Fruit fly (Drosophila melanogaster) whole organism, embryonic: ENCODE measurements around the gene SmE.

Source experiments
- Antp ChIP-seq: fragments of 200-800 bp; sonication (Bioruptor generic); optimal IDR thresholded peaks from 3 replicates; lab custom pipeline; 2016; ENCODE audit warnings: missing biosample characterization, missing genetic modification characterization
- CG11696 ChIP-seq: fragments of 200-800 bp; sonication (Bioruptor generic); IDR thresholded peaks from 2 replicates; pipeline ENCODE4 v1.3.6; 2022; ENCODE audit warnings: missing biosample characterization, missing genetic modification characterization
- CG12299 ChIP-seq: fragments of 200-800 bp; sonication (Bioruptor generic); optimal IDR thresholded peaks from 2 replicates; lab custom pipeline; 2018; ENCODE audit warnings: missing biosample characterization, mild to moderate bottlenecking, missing genetic modification characterization
- CG12942 ChIP-seq: fragments of 200-800 bp; sonication (Bioruptor generic); optimal IDR thresholded peaks from 3 replicates; lab custom pipeline; 2016; ENCODE audit warnings: missing biosample characterization, missing genetic modification characterization
- CG13624 ChIP-seq: fragments of 200-800 bp; sonication (Bioruptor generic); optimal IDR thresholded peaks from 2 replicates; lab custom pipeline; 2016; ENCODE audit warnings: missing biosample characterization, missing genetic modification characterization
- CG14014 ChIP-seq: fragments of 200-800 bp; sonication (Bioruptor generic); IDR thresholded peaks from 2 replicates; pipeline ENCODE4 v1.3.6; 2022; ENCODE audit warnings: missing biosample characterization, missing genetic modification characterization
- CG15601 ChIP-seq: fragments of 200-800 bp; sonication (Bioruptor generic); optimal IDR thresholded peaks from 3 replicates; lab custom pipeline; 2019; ENCODE audit warnings: missing biosample characterization, mild to moderate bottlenecking, missing genetic modification characterization, moderate library complexity
- CG17186 ChIP-seq: fragments of 200-800 bp; sonication (Bioruptor generic); optimal IDR thresholded peaks from 3 replicates; lab custom pipeline; 2017; ENCODE audit warnings: missing biosample characterization, missing genetic modification reagents, missing genetic modification characterization
- CG17361 ChIP-seq: fragments of 200-800 bp; sonication (Bioruptor generic); IDR thresholded peaks from 3 replicates; pipeline ENCODE4 v1.3.6; 2022; ENCODE audit warnings: missing biosample characterization, missing genetic modification characterization
- CG3281 ChIP-seq: fragments of 200-800 bp; sonication (Bioruptor generic); optimal IDR thresholded peaks from 3 replicates; lab custom pipeline; 2017; ENCODE audit warnings: missing biosample characterization, mild to moderate bottlenecking, missing genetic modification characterization
- CG4424 ChIP-seq: fragments of 200-800 bp; sonication (Bioruptor generic); optimal IDR thresholded peaks from 3 replicates; lab custom pipeline; 2016; ENCODE audit warnings: missing biosample characterization, missing genetic modification characterization
- CG5245 ChIP-seq: fragments of 200-800 bp; sonication (Bioruptor generic); optimal IDR thresholded peaks from 3 replicates; lab custom pipeline; 2016; ENCODE audit warnings: missing biosample characterization, missing genetic modification characterization
- CG7357 ChIP-seq: fragments of 200-800 bp; sonication (Bioruptor generic); IDR thresholded peaks from 3 replicates; pipeline ENCODE4 v1.3.6; 2022; ENCODE audit warnings: missing biosample characterization, missing genetic modification characterization
- CG7372 ChIP-seq: fragments of 200-800 bp; sonication (Bioruptor generic); IDR thresholded peaks from 2 replicates; pipeline ENCODE4 v1.3.6; 2022; ENCODE audit warnings: missing biosample characterization, missing genetic modification characterization
- CG7786 ChIP-seq: fragments of 200-800 bp; sonication (Bioruptor generic); optimal IDR thresholded peaks from 2 replicates; lab custom pipeline; 2016; ENCODE audit warnings: missing biosample characterization, missing genetic modification characterization
- Camta ChIP-seq: fragments of 200-800 bp; sonication (Bioruptor generic); optimal IDR thresholded peaks from 2 replicates; lab custom pipeline; 2016; ENCODE audit warnings: missing biosample characterization, missing genetic modification characterization
- D ChIP-seq, 2 experiments: fragments of 200-800 bp in 1 of 2; fragments of >200 bp in 1 of 2; sonication (Bioruptor generic) in 1 of 2; optimal IDR thresholded peaks; 2 replicates in 1 of 2; 3 replicates in 1 of 2; lab custom pipeline; 2017; ENCODE audit warnings: mild to moderate bottlenecking in 1 of 2, missing biosample characterization in 1 of 2, missing genetic modification characterization in 1 of 2, missing genetic modification reagents in 1 of 2
- Dad ChIP-seq: fragments of 200-800 bp; sonication (Bioruptor generic); optimal IDR thresholded peaks from 3 replicates; lab custom pipeline; 2016; ENCODE audit warnings: missing biosample characterization, missing genetic modification characterization
- Doc2 ChIP-seq: fragments of 200-800 bp; sonication (Bioruptor generic); IDR thresholded peaks from 2 replicates; pipeline ENCODE4 v1.3.6; 2022; ENCODE audit warnings: missing biosample characterization, missing genetic modification characterization
- Fer3 ChIP-seq: fragments of 200-800 bp; sonication (Bioruptor generic); optimal IDR thresholded peaks from 2 replicates; lab custom pipeline; 2018; ENCODE audit warnings: missing biosample characterization, mild to moderate bottlenecking, missing genetic modification characterization, moderate library complexity
- HLH54F ChIP-seq: fragments of 200-800 bp; sonication (Bioruptor generic); optimal IDR thresholded peaks from 3 replicates; lab custom pipeline; 2016; ENCODE audit warnings: missing biosample characterization, missing genetic modification characterization
- MESR4 ChIP-seq: fragments of 200-800 bp; sonication (Bioruptor generic); optimal IDR thresholded peaks from 2 replicates; lab custom pipeline; 2018; ENCODE audit warnings: missing biosample characterization, mild to moderate bottlenecking, missing genetic modification characterization, moderate library complexity
- Meics ChIP-seq: fragments of 200-800 bp; sonication (Bioruptor generic); optimal IDR thresholded peaks from 2 replicates; lab custom pipeline; 2017; ENCODE audit warnings: missing biosample characterization, mild to moderate bottlenecking, missing genetic modification characterization
- Mes4 ChIP-seq: fragments of 200-800 bp; sonication (Bioruptor generic); optimal IDR thresholded peaks from 2 replicates; lab custom pipeline; 2016; ENCODE audit warnings: missing biosample characterization, missing genetic modification characterization
- Mrtf ChIP-seq: fragments of 200-800 bp; sonication (Bioruptor generic); IDR thresholded peaks from 3 replicates; pipeline ENCODE4 v1.3.6; 2022; ENCODE audit warnings: missing biosample characterization, missing genetic modification characterization
- NfI ChIP-seq: fragments of 200-800 bp; sonication (Bioruptor generic); optimal IDR thresholded peaks from 3 replicates; lab custom pipeline; 2018; ENCODE audit warnings: missing biosample characterization, mild to moderate bottlenecking, missing genetic modification characterization, moderate library complexity
- Vsx1 ChIP-seq: fragments of 200-800 bp; sonication (Bioruptor generic); optimal IDR thresholded peaks from 2 replicates; lab custom pipeline; 2017; ENCODE audit warnings: missing biosample characterization, mild to moderate bottlenecking, missing genetic modification characterization, missing genetic modification reagents
- abd-A ChIP-seq: fragments of 200-800 bp; sonication (Bioruptor generic); optimal IDR thresholded peaks from 3 replicates; lab custom pipeline; 2019; ENCODE audit warnings: missing biosample characterization, mild to moderate bottlenecking, missing genetic modification characterization, moderate library complexity
- ase ChIP-seq: fragments of 200-800 bp; sonication (Bioruptor generic); IDR thresholded peaks from 3 replicates; pipeline ENCODE4 v1.3.6; 2022; ENCODE audit warnings: missing biosample characterization, missing genetic modification characterization
- bigmax ChIP-seq: fragments of 200-800 bp; sonication (Bioruptor generic); optimal IDR thresholded peaks from 2 replicates; lab custom pipeline; 2018; ENCODE audit warnings: missing biosample characterization, mild to moderate bottlenecking, missing genetic modification characterization
- bowl ChIP-seq: fragments of 200-800 bp; sonication (Bioruptor generic); IDR thresholded peaks from 2 replicates; pipeline ENCODE4 v1.3.6; 2022; ENCODE audit warnings: missing biosample characterization, missing genetic modification characterization
- dm ChIP-seq: fragments of 200-800 bp; sonication (Bioruptor generic); optimal IDR thresholded peaks from 3 replicates; lab custom pipeline; 2016; ENCODE audit warnings: missing biosample characterization, missing genetic modification characterization
- esg ChIP-seq: fragments of 200-800 bp; sonication (Bioruptor generic); conservative IDR thresholded peaks from 2 replicates; pipeline ENCODE4 v1.3.6; 2022; ENCODE audit warnings: missing biosample characterization, missing genetic modification characterization
- exex ChIP-seq: fragments of 200-800 bp; sonication (Bioruptor generic); optimal IDR thresholded peaks from 4 replicates; lab custom pipeline; 2018; ENCODE audit warnings: missing biosample characterization, mild to moderate bottlenecking, missing genetic modification characterization, moderate library complexity
- fu2 ChIP-seq: fragments of 200-800 bp; sonication (Bioruptor generic); optimal IDR thresholded peaks from 2 replicates; lab custom pipeline; 2016; ENCODE audit warnings: missing biosample characterization, missing genetic modification characterization
- gcm ChIP-seq: fragments of 200-800 bp; sonication (Bioruptor generic); optimal IDR thresholded peaks from 2 replicates; lab custom pipeline; 2019; ENCODE audit warnings: missing biosample characterization, mild to moderate bottlenecking, missing genetic modification characterization, moderate library complexity
- h ChIP-seq: fragments of >200 bp; optimal IDR thresholded peaks from 2 replicates; lab custom pipeline; 2017
- ham ChIP-seq: fragments of 200-800 bp; sonication (Bioruptor generic); IDR thresholded peaks from 2 replicates; pipeline ENCODE4 v1.3.6; 2022; ENCODE audit warnings: missing biosample characterization, missing genetic modification characterization
- kay ChIP-seq: fragments of 200-800 bp; sonication (Bioruptor generic); optimal IDR thresholded peaks from 2 replicates; lab custom pipeline; 2016; ENCODE audit warnings: missing biosample characterization, missing genetic modification characterization
- lmd ChIP-seq: fragments of 200-800 bp; sonication (Bioruptor generic); IDR thresholded peaks from 2 replicates; pipeline ENCODE4 v1.3.6; 2022; ENCODE audit warnings: missing biosample characterization, missing genetic modification characterization
- luna ChIP-seq: fragments of 200-800 bp; sonication (Bioruptor generic); optimal IDR thresholded peaks from 2 replicates; lab custom pipeline; 2016; ENCODE audit warnings: missing biosample characterization, missing genetic modification characterization
- mld ChIP-seq: fragments of 200-800 bp; sonication (Bioruptor generic); IDR thresholded peaks from 3 replicates; pipeline ENCODE4 v1.3.6; 2022; ENCODE audit warnings: missing biosample characterization, missing genetic modification characterization; ENCODE audit not compliant: partially characterized antibody
- prd ChIP-seq, 3 experiments: fragments of >200 bp in 2 of 3; fragments of 200-800 bp in 1 of 3; sonication (Bioruptor generic) in 1 of 3; optimal IDR thresholded peaks in 2 of 3; IDR thresholded peaks in 1 of 3; 2 replicates in 2 of 3; 3 replicates in 1 of 3; pipeline versions ENCODE4 v1.3.6 to Lab custom; 2017 to 2022; ENCODE audit warnings: missing biosample characterization in 1 of 3, missing genetic modification characterization in 1 of 3
- rib ChIP-seq: fragments of 200-800 bp; sonication (Bioruptor generic); IDR thresholded peaks from 2 replicates; pipeline ENCODE4 v1.3.6; 2022; ENCODE audit warnings: missing biosample characterization, missing genetic modification characterization
- row ChIP-seq: fragments of 200-800 bp; sonication (Bioruptor generic); IDR thresholded peaks from 3 replicates; pipeline ENCODE4 v1.3.6; 2022; ENCODE audit warnings: missing biosample characterization, missing genetic modification characterization
- run ChIP-seq: fragments of 200-800 bp; sonication (Bioruptor generic); optimal IDR thresholded peaks from 3 replicates; lab custom pipeline; 2018; ENCODE audit warnings: missing biosample characterization, mild to moderate bottlenecking, missing genetic modification characterization
- sim ChIP-seq: fragments of 200-800 bp; sonication (Bioruptor generic); IDR thresholded peaks from 2 replicates; pipeline ENCODE4 v1.3.6; 2022; ENCODE audit warnings: missing biosample characterization, missing genetic modification characterization
- slp2 ChIP-seq: fragments of 200-800 bp; sonication (Bioruptor generic); optimal IDR thresholded peaks from 2 replicates; lab custom pipeline; 2016; ENCODE audit warnings: missing biosample characterization, missing genetic modification characterization
- stc ChIP-seq: fragments of 200-800 bp; sonication (Bioruptor generic); IDR thresholded peaks from 2 replicates; pipeline ENCODE4 v1.3.6; 2022; ENCODE audit warnings: missing biosample characterization, missing genetic modification characterization
- unc-4 ChIP-seq: fragments of 200-800 bp; sonication (Bioruptor generic); IDR thresholded peaks from 2 replicates; pipeline ENCODE4 v1.3.6; 2022; ENCODE audit warnings: missing biosample characterization, missing genetic modification characterization; ENCODE audit not compliant: partially characterized antibody
- wdn ChIP-seq: fragments of 200-800 bp; sonication (Bioruptor generic); IDR thresholded peaks from 2 replicates; pipeline ENCODE4 v1.3.6; 2022; ENCODE audit warnings: missing biosample characterization, missing genetic modification characterization
- wek ChIP-seq: fragments of 200-800 bp; sonication (Bioruptor generic); optimal IDR thresholded peaks from 3 replicates; lab custom pipeline; 2018; ENCODE audit warnings: missing biosample characterization, mild to moderate bottlenecking, missing genetic modification characterization, moderate library complexity

The SmE gene

DNA sequence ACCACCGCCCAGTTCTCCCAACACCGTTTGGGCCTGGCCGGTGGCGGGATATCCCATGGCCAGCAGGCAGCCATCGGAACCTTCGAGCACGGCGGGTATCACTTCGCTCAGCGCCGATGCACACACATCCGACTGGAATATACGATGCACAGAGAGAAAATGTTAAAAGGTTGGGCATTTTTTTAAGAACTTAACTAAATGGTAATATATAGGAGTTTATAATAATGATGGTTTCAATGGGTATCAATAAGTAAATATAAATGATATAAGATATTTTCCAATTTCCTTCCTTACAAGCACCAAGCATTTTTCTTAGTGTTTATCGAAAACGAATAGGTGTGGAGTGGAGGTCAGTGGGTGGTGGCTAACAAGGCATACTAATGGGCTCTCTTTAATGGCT lies 33.6 kb downstream of the SmE start (continued):
- TF ChIP-seq stc (GFP tag; lab: Robert Waterston, UW) (peak; percentile 28; the same call in 1 of the 2 replicates), run (tag; lab: Kevin White, UChicago) (no peak), CG12299 (tag; lab: Kevin White, UChicago) (no peak), sim (GFP tag; lab: Robert Waterston, UW) (no peak), MESR4 (GFP tag; lab: Kevin White, UChicago) (no peak), rib (GFP tag; lab: Robert Waterston, UW) (no peak), bigmax (GFP tag; lab: Kevin White, UChicago) (no peak), CG15601 (no peak), CG7372 (GFP tag; lab: Robert Waterston, UW) (no peak), kay (GFP tag; lab: Kevin White, UChicago) (no peak), dm (no peak), bowl (GFP tag; lab: Robert Waterston, UW) (no peak), esg (0 out of 2 replicates have a peak, but pooled peaks have one; percentile 8), CG17186 (GFP tag; lab: Kevin White, UChicago) (no peak), HLH54F (GFP tag; lab: Kevin White, UChicago) (no peak), Fer3 (peak; percentile 19), exex (tag; lab: Kevin White, UChicago) (no peak), Antp (no peak), CG3281 (peak; percentile 21), row (GFP tag; lab: Robert Waterston, UW) (peak; percentile 62), Doc2 (no peak), ham (GFP tag; lab: Robert Waterston, UW) (no peak), prd (optimal IDR thresholded peaks at IDR 0.05; lab: Kevin White, UChicago) (no peak), prd (GFP tag; IDR thresholded peaks at IDR 0.05; lab: Robert Waterston, UW) (peak; percentile 70), D (optimal IDR thresholded peaks at IDR 0.05; lab: Kevin White, UChicago) (no peak), D (GFP tag; optimal IDR thresholded peaks at IDR 0.05; lab: Kevin White, UChicago) (no peak), CG5245 (no peak), CG14014 (GFP tag; lab: Robert Waterston, UW) (no peak), mld (GFP tag; lab: Robert Waterston, UW) (no peak), lmd (GFP tag; lab: Robert Waterston, UW) (peak; percentile 40), fu2 (GFP tag; lab: Kevin White, UChicago) (no peak), CG7786 (GFP tag; lab: Kevin White, UChicago) (no peak), CG11696 (GFP tag; lab: Robert Waterston, UW) (no peak), luna (no peak), Vsx1 (GFP tag; lab: Kevin White, UChicago) (no peak), h (lab: Kevin White, UChicago) (no peak), Meics (GFP tag; lab: Kevin White, UChicago) (peak; percentile 44), CG7357 (GFP tag; lab: Robert Waterston, UW) (no peak), unc-4 (no peak), CG12942 (GFP tag; lab: Kevin White, UChicago) (no peak), Mes4 (GFP tag; lab: Kevin White, UChicago) (no peak), CG13624 (no peak), Mrtf (GFP tag; lab: Robert Waterston, UW) (no peak), CG4424 (GFP tag; lab: Kevin White, UChicago) (no peak), abd-A (no peak), Camta (no peak), NfI (no peak), Dad (GFP tag; lab: Kevin White, UChicago) (no peak), ase (GFP tag; lab: Robert Waterston, UW) (no peak), gcm (GFP tag; lab: Kevin White, UChicago) (no peak), slp2 (GFP tag; lab: Kevin White, UChicago) (no peak), CG17361 (GFP tag; lab: Robert Waterston, UW) (0 out of 3 replicates have a peak, but pooled peaks have one; percentile 37), wdn (no peak), wek (GFP tag; lab: Kevin White, UChicago) (no peak)
